Worm (Caenorhabditis elegans): ENCODE results near the gene F11G11.4.

DNA sequence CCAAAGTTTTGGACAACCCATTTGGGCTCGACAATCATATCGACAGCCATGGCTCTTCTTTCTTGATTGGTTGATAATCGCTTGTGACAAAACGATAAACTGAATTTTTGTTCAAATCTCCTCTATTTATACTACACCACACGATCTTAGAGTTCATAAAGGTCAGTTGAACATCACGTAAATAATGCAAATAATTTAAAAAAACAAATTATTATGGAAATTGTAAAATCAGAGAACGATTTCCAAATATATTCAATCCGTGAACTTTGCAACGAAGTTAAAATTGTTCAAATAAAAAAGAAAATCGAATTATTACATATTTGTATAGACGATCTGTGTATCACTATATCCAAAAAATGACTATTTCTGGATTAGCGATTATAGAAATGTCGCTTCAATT is 3.0 kb downstream of the F11G11.4 start, which contains the start of the genes mpst-4 and F11G11.14:
- TF ChIP-seq fos-1 (tag; optimal IDR thresholded peaks at IDR 0.05), result no peak
- no peak for TF ChIP-seq hlh-4 (tag; optimal IDR thresholded peaks at IDR 0.05)
- no peak for TF ChIP-seq ama-1 (optimal IDR thresholded peaks at IDR 0.05)
- no peak for TF ChIP-seq elt-3 (tag; optimal IDR thresholded peaks at IDR 0.05)
- TF ChIP-seq snpc-4 (tag; optimal IDR thresholded peaks at IDR 0.05), result no peak
- TF ChIP-seq aly-2 (tag; optimal IDR thresholded peaks at IDR 0.05), result no peak
- TF ChIP-seq lin-13 (GFP tag; optimal IDR thresholded peaks at IDR 0.05), result no peak
- TF ChIP-seq sptf-1 (tag; optimal IDR thresholded peaks at IDR 0.05), result no peak
- TF ChIP-seq elt-2 (tag; optimal IDR thresholded peaks at IDR 0.05), result no peak
- TF ChIP-seq tlp-1 (tag; optimal IDR thresholded peaks at IDR 0.05), result no peak
- TF ChIP-seq C34B4.2 (tag; optimal IDR thresholded peaks at IDR 0.05), result no peak
- TF ChIP-seq nhr-237 (tag; optimal IDR thresholded peaks at IDR 0.05), result no peak
- TF ChIP-seq zag-1 (tag; optimal IDR thresholded peaks at IDR 0.05), result no peak
- TF ChIP-seq hpl-2 (GFP tag; optimal IDR thresholded peaks at IDR 0.05), result no peak
